Fruit fly (Drosophila melanogaster): ENCODE measurements around the gene Dnaaf5.

The Dnaaf5 gene

dm6 chr3R:14353733-14354152 lies 7.8 kb downstream of the Dnaaf5 start (continued):
- TF ChIP-seq E2f1 (GFP tag; IDR thresholded peaks at IDR 0.05) (peak; percentile 60; the same call in 1 of the 2 replicates), CG10959 (GFP tag; IDR thresholded peaks at IDR 0.05) (no peak), CG32532 (GFP tag; IDR thresholded peaks at IDR 0.05) (peak; percentile 69), Abd-B (GFP tag; optimal IDR thresholded peaks at IDR 0.05) (peak; percentile 49), sug (tag; optimal IDR thresholded peaks at IDR 0.05) (peak; percentile 60), salm (tag; optimal IDR thresholded peaks at IDR 0.05) (peak; percentile 42), fu2 (GFP tag; optimal IDR thresholded peaks at IDR 0.05) (no peak), caup (GFP tag; optimal IDR thresholded peaks at IDR 0.05; ENCODE audit: severe bottlenecking) (peak; percentile 72), CG16815 (GFP tag; optimal IDR thresholded peaks at IDR 0.05) (peak; percentile 39), vfl (GFP tag; optimal IDR thresholded peaks at IDR 0.05) (no peak), CG15514 (GFP tag; optimal IDR thresholded peaks at IDR 0.05) (peak; percentile 62), org-1 (GFP tag; optimal IDR thresholded peaks at IDR 0.05) (peak; percentile 63), ap (GFP tag; IDR thresholded peaks at IDR 0.05) (peak; percentile 36; the same call in 1 of the 2 replicates), h (optimal IDR thresholded peaks at IDR 0.05) (no peak), CG17385 (GFP tag; optimal IDR thresholded peaks at IDR 0.05) (peak; percentile 55), CG3995 (GFP tag; optimal IDR thresholded peaks at IDR 0.05) (no peak), stc (GFP tag; IDR thresholded peaks at IDR 0.05) (peak; percentile 57), CG2875 (GFP tag; optimal IDR thresholded peaks at IDR 0.05) (peak; percentile 25), Xbp1 (GFP tag; optimal IDR thresholded peaks at IDR 0.05) (peak; percentile 57), CG6683 (GFP tag; optimal IDR thresholded peaks at IDR 0.05) (peak; percentile 72), CG2712 (tag; optimal IDR thresholded peaks at IDR 0.05) (peak; percentile 88), CG4730 (GFP tag; IDR thresholded peaks at IDR 0.05) (no peak), CG34422 (GFP tag; IDR thresholded peaks at IDR 0.05) (0 out of 3 replicates have a peak, but pooled peaks have one; percentile 21), Camta (GFP tag; optimal IDR thresholded peaks at IDR 0.05) (no peak), kah (GFP tag; optimal IDR thresholded peaks at IDR 0.05) (peak; percentile 27), CG4617 (GFP tag; optimal IDR thresholded peaks at IDR 0.05; ENCODE audit: borderline replicate concordance) (no peak), CG6689 (GFP tag; IDR thresholded peaks at IDR 0.05) (peak; percentile 75), CG18262 (tag; optimal IDR thresholded peaks at IDR 0.05) (peak; percentile 81), CG8388 (GFP tag; optimal IDR thresholded peaks at IDR 0.05) (peak; percentile 72), unc-4 (GFP tag; IDR thresholded peaks at IDR 0.05; ENCODE audit: partially characterized antibody) (no peak), HLHmδ (GFP tag; optimal IDR thresholded peaks at IDR 0.05) (no peak), Sry-β (GFP tag; optimal IDR thresholded peaks at IDR 0.05) (no peak), CG6654 (GFP tag; optimal IDR thresholded peaks at IDR 0.05) (peak; percentile 33), CG9609 (GFP tag; optimal IDR thresholded peaks at IDR 0.05) (no peak), insv (GFP tag; optimal IDR thresholded peaks at IDR 0.05) (no peak), sens (GFP tag) (peak; percentile 67), usp (GFP tag; optimal IDR thresholded peaks at IDR 0.05) (no peak), CG2678 (tag; optimal IDR thresholded peaks at IDR 0.05) (peak; percentile 89), Tbp (GFP tag; optimal IDR thresholded peaks at IDR 0.05) (no peak), CG7839 (tag; optimal IDR thresholded peaks at IDR 0.05) (peak; percentile 83), Bteb2 (GFP tag; optimal IDR thresholded peaks at IDR 0.05) (no peak), Xrp1 (GFP tag; IDR thresholded peaks at IDR 0.05) (peak; percentile 71; the same call in 1 of the 2 replicates), p53 (GFP tag; optimal IDR thresholded peaks at IDR 0.05) (no peak), CG5245 (GFP tag; optimal IDR thresholded peaks at IDR 0.05) (peak; percentile 49), CG9437 (GFP tag; optimal IDR thresholded peaks at IDR 0.05) (peak; percentile 55), Nf-YB (GFP tag; optimal IDR thresholded peaks at IDR 0.05) (peak; percentile 24), sisA (GFP tag; IDR thresholded peaks at IDR 0.05) (peak; percentile 51), CG33557 (GFP tag; optimal IDR thresholded peaks at IDR 0.05) (no peak), chif (GFP tag; optimal IDR thresholded peaks at IDR 0.05) (peak in 1 of 2 experiments; percentile 1), CG13287 (GFP tag; IDR thresholded peaks at IDR 0.05; ENCODE audit: partially characterized antibody) (no peak), ase (GFP tag; IDR thresholded peaks at IDR 0.05) (peak; percentile 71; the same call in 1 of the 3 replicates)
